Fruit fly (Drosophila melanogaster): ENCODE data around the gene Apc.

DNA sequence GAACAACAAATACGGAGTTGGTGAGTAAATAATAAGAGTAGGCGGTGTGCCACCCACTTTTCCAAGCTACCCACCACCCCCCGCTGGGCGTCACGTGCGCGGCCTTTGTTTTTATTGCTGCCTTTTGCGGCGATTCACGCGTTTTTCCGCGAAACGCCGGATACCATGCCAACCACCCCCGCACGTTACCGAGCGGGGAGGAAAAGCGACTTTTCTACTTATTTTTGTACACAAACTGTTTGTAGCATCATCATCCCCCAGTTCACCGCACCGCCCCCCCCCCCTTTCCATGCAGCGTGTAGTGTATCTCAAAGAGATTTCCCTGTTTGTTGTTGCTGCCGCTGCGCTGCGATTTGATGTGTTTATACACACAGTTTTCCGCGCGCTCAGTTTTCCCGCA lies 1.4 kb upstream of the Apc start:
- TF ChIP-seq CTCF (optimal IDR thresholded peaks at IDR 0.05) = no peak
- no peak for TF ChIP-seq CG8478 (optimal IDR thresholded peaks at IDR 0.05)
